Fruit fly (Drosophila melanogaster): Measurements from ENCODE around the gene Tango6.
A peak's percentile ranks its signal among the peaks of the same experiment; 100 is the strongest.

The Tango6 gene

dm6 chr2L:19002959-19003371 is 34.1 kb downstream of the Tango6 start, which contains the start of gene CG31793 (continued):
- TF ChIP-seq esg (GFP tag; conservative IDR thresholded peaks at IDR 0.05) (no peak), CG10209 (GFP tag; optimal IDR thresholded peaks at IDR 0.05) (peak; percentile 53), Dek (tag; optimal IDR thresholded peaks at IDR 0.05) (peak; percentile 68), Fer3 (tag; optimal IDR thresholded peaks at IDR 0.05) (peak; percentile 64), Xrp1 (GFP tag; IDR thresholded peaks at IDR 0.05) (peak; percentile 44; the same call in 1 of the 2 replicates), ash1 (GFP tag; optimal IDR thresholded peaks at IDR 0.05) (no peak), croc (GFP tag; conservative IDR thresholded peaks at IDR 0.05) (no peak), CG10321 (GFP tag; IDR thresholded peaks at IDR 0.05) (peak; percentile 33; the same call in 1 of the 2 replicates), CG6689 (GFP tag; IDR thresholded peaks at IDR 0.05) (peak; percentile 39; the same call in 1 of the 2 replicates), CG3838 (GFP tag; optimal IDR thresholded peaks at IDR 0.05) (no peak), Dp (GFP tag; optimal IDR thresholded peaks at IDR 0.05) (peak; percentile 3), crc (GFP tag; optimal IDR thresholded peaks at IDR 0.05) (no peak), Hsf (GFP tag; optimal IDR thresholded peaks at IDR 0.05) (no peak), fd102C (GFP tag; optimal IDR thresholded peaks at IDR 0.05) (no peak), CG7556 (GFP tag; optimal IDR thresholded peaks at IDR 0.05) (peak; percentile 72), TFAM (GFP tag; optimal IDR thresholded peaks at IDR 0.05) (no peak), CG1647 (GFP tag; optimal IDR thresholded peaks at IDR 0.05) (no peak), cas (GFP tag; IDR thresholded peaks at IDR 0.05) (0 out of 2 replicates have a peak, but pooled peaks have one; percentile 38), CG11398 (GFP tag; optimal IDR thresholded peaks at IDR 0.05) (no peak), CG34422 (GFP tag; IDR thresholded peaks at IDR 0.05) (peak; percentile 42; the same call in 1 of the 3 replicates), caup (GFP tag; optimal IDR thresholded peaks at IDR 0.05; ENCODE audit: severe bottlenecking) (peak; percentile 55), lilli (GFP tag; optimal IDR thresholded peaks at IDR 0.05) (peak; percentile 25), Doc3 (GFP tag; IDR thresholded peaks at IDR 0.05; ENCODE audit: partially characterized antibody) (no peak), ab (GFP tag; optimal IDR thresholded peaks at IDR 0.05) (no peak), klu (GFP tag; IDR thresholded peaks at IDR 0.05) (no peak), CG10959 (GFP tag; IDR thresholded peaks at IDR 0.05) (no peak), Scr (GFP tag; IDR thresholded peaks at IDR 0.05; ENCODE audit: partially characterized antibody) (no peak), CG12071 (GFP tag; optimal IDR thresholded peaks at IDR 0.05) (no peak), Side (GFP tag; optimal IDR thresholded peaks at IDR 0.05) (no peak), ro (GFP tag; IDR thresholded peaks at IDR 0.05) (no peak), az2 (GFP tag; optimal IDR thresholded peaks at IDR 0.05) (peak; percentile 29), zen (tag; optimal IDR thresholded peaks at IDR 0.05) (peak; percentile 4), twi (tag; optimal IDR thresholded peaks at IDR 0.05) (no peak), E2f1 (GFP tag; IDR thresholded peaks at IDR 0.05) (peak; percentile 25; the same call in 1 of the 2 replicates), prd (optimal IDR thresholded peaks at IDR 0.05) (no peak), prd (GFP tag; IDR thresholded peaks at IDR 0.05) (0 out of 3 replicates have a peak, but pooled peaks have one; percentile 17), emc (GFP tag; optimal IDR thresholded peaks at IDR 0.05) (no peak), Lpt (GFP tag; optimal IDR thresholded peaks at IDR 0.05) (no peak), pho (GFP tag; optimal IDR thresholded peaks at IDR 0.05) (no peak), CG8359 (GFP tag; optimal IDR thresholded peaks at IDR 0.05; ENCODE audit: borderline replicate concordance) (no peak), psq (GFP tag; optimal IDR thresholded peaks at IDR 0.05) (no peak), Tbp (GFP tag; optimal IDR thresholded peaks at IDR 0.05) (no peak), Six4 (GFP tag; optimal IDR thresholded peaks at IDR 0.05) (no peak), ttk (GFP tag; IDR thresholded peaks at IDR 0.05) (no peak), CG8089 (GFP tag; optimal IDR thresholded peaks at IDR 0.05) (no peak), crp (GFP tag; optimal IDR thresholded peaks at IDR 0.05) (peak in 1 of 2 experiments; percentile 81), Spps (tag; optimal IDR thresholded peaks at IDR 0.05) (no peak), CkIIα-i1 (GFP tag; IDR thresholded peaks at IDR 0.05) (no peak), Kr (GFP tag; optimal IDR thresholded peaks at IDR 0.05) (no peak), CG4282 (GFP tag; optimal IDR thresholded peaks at IDR 0.05) (no peak), Sin3A (optimal IDR thresholded peaks at IDR 0.05) (no peak), CG7928 (GFP tag; optimal IDR thresholded peaks at IDR 0.05) (no peak)
